Worm (Caenorhabditis elegans): ENCODE measurements around the gene cox-15.

DNA sequence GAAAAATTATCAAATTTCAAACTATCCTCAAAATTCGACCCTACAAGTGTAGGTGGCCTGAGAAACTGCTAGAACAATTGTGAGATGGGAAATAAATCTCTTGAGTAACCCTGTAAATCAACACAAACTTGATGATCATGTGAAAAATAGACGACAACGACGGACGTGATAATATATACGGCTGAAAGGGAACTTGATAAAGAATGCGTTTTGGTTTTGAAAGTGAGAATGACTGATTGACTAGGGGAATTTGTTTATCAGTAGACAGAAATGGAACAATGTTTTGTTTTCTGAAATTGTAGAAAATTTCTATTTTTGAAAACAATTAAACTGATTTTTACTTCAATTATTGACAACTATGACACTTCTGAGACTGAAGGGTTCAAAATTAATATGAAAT lies 41.2 kb downstream of the cox-15 start:
- no peak for TF ChIP-seq lin-39 (tag; optimal IDR thresholded peaks at IDR 0.05)
- no peak for TF ChIP-seq lin-11 (tag; optimal IDR thresholded peaks at IDR 0.05)
- TF ChIP-seq nhr-129 (tag; optimal IDR thresholded peaks at IDR 0.05): no peak
- no peak for TF ChIP-seq ama-1 (optimal IDR thresholded peaks at IDR 0.05)
- TF ChIP-seq nhr-77 (tag; optimal IDR thresholded peaks at IDR 0.05): no peak

Measured in whole organism, L2 larva.